Worm (Caenorhabditis elegans): ENCODE results near the gene col-115.

DNA sequence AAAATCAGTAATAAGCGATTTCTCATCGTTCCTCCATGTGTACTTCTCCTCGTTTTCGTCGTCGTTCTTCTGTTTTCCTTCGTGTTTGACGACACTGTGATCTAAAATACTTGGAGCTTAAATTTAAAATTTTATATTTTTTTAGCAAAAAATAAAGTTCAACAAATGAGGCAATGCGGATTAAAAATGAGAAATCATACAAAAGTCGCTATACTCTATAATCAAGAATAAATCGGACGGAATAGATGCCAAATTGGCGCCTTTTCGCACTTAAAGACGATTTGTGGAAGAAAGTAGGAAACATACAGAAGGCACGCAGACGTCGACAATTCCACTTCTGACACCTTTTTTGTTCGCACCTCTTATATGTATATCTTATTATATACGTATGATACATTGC is 15.5 kb downstream of the col-115 start, which contains the start of gene rig-4:
- TF ChIP-seq let-526 (GFP tag; IDR thresholded peaks at IDR 0.05): no peak
- TF ChIP-seq T07F8.4 (tag; optimal IDR thresholded peaks at IDR 0.05): no peak
- TF ChIP-seq egl-44 (GFP tag; IDR thresholded peaks at IDR 0.05): no peak
